Worm (Caenorhabditis elegans) whole organism, L3 larva: ENCODE data around the gene C16C10.1.

Source experiments
- ama-1 ChIP-seq: fragments of 150-350 bp; optimal IDR thresholded peaks from 2 replicates; lab custom pipeline; 2018
- ceh-28 ChIP-seq: fragments of 150-350 bp; optimal IDR thresholded peaks from 2 replicates; lab custom pipeline; 2014; ENCODE audit warnings: missing biosample characterization, missing genetic modification reagents, missing genetic modification characterization
- fos-1 ChIP-seq: fragments of 150-350 bp; optimal IDR thresholded peaks from 2 replicates; lab custom pipeline; 2014; ENCODE audit warnings: missing biosample characterization, missing genetic modification characterization
- lsy-12 ChIP-seq: sonication (generic microtip); optimal IDR thresholded peaks from 2 replicates; lab custom pipeline; 2016; ENCODE audit warnings: mild to moderate bottlenecking, missing genetic modification characterization, missing compliant biosample characterization
- mdl-1 ChIP-seq: fragments of 150-350 bp; optimal IDR thresholded peaks from 2 replicates; lab custom pipeline; 2014; ENCODE audit warnings: missing biosample characterization, missing genetic modification characterization
- nhr-23 ChIP-seq: fragments of 150-350 bp; optimal IDR thresholded peaks from 2 replicates; lab custom pipeline; 2014; ENCODE audit warnings: missing biosample characterization, missing genetic modification reagents, missing genetic modification characterization
- nhr-76 ChIP-seq: fragments of 150-350 bp; sonication (generic microtip); optimal IDR thresholded peaks from 5 replicates; lab custom pipeline; 2014; ENCODE audit warnings: missing biosample characterization, missing genetic modification characterization
- unc-39 ChIP-seq: sonication (generic microtip); optimal IDR thresholded peaks from 4 replicates; lab custom pipeline; 2017; ENCODE audit warnings: missing biosample characterization, missing genetic modification characterization
- ztf-4 ChIP-seq: fragments of 150-350 bp; optimal IDR thresholded peaks from 2 replicates; lab custom pipeline; 2014; ENCODE audit warnings: missing biosample characterization, missing genetic modification characterization

DNA sequence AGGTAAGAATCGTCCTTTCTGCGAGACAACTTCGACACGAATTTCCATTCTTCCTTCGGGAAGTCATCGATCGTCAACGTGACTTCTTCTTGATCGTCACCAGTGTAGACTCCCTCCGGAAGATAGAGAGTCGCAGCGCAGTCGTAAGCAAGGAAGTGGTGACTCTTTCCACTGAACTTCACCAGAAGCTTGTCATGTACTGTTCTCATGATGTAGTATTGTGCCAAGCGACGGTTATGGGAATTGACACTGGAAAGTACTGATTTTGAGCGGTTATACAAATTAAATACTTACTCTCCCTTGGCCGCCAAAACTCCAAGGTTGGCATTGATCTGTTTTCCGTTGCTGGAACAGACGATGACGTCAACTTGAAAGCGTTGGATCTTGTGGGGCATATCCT, 5.7 kb downstream of the C16C10.1 start:
- TF ChIP-seq nhr-76 (no peak), mdl-1 (tag; lab: Kevin White, UChicago) (no peak), fos-1 (tag; lab: Kevin White, UChicago) (no peak), ama-1 (no peak), unc-39 (tag; lab: Kevin White, UChicago) (no peak), ceh-28 (tag; lab: Kevin White, UChicago) (no peak), ztf-4 (tag; lab: Kevin White, UChicago) (no peak), lsy-12 (tag; lab: Kevin White, UChicago) (no peak), nhr-23 (no peak)
